Fruit fly (Drosophila melanogaster) whole organism, prepupa: ENCODE results near the gene Jon65Aiv.

Experiments used
- CG8319 ChIP-seq: fragments of 200-800 bp; sonication (Bioruptor generic); optimal IDR thresholded peaks from 3 replicates; lab custom pipeline; 2016; ENCODE audit warnings: missing biosample characterization, missing genetic modification characterization
- Hr38 ChIP-seq: sonication (Bioruptor generic); optimal IDR thresholded peaks from 2 replicates; lab custom pipeline; 2016; ENCODE audit warnings: missing biosample characterization, missing genetic modification characterization
- achi ChIP-seq: fragments of 200-800 bp; sonication (Bioruptor generic); optimal IDR thresholded peaks from 3 replicates; lab custom pipeline; 2016; ENCODE audit warnings: missing biosample characterization, missing genetic modification characterization
- eg ChIP-seq: fragments of 200-800 bp; sonication (Bioruptor generic); IDR thresholded peaks from 3 replicates; pipeline ENCODE4 v1.3.6; 2022; ENCODE audit warnings: missing biosample characterization, missing genetic modification characterization
- fd85E ChIP-seq: fragments of 200-800 bp; sonication (Bioruptor generic); optimal IDR thresholded peaks from 3 replicates; lab custom pipeline; 2016; ENCODE audit warnings: missing biosample characterization, missing genetic modification characterization
- fkh ChIP-seq: fragments of 200-800 bp; sonication (Bioruptor generic); optimal IDR thresholded peaks from 3 replicates; lab custom pipeline; 2017; ENCODE audit warnings: missing biosample characterization, mild to moderate bottlenecking, missing genetic modification characterization, moderate library complexity

DNA sequence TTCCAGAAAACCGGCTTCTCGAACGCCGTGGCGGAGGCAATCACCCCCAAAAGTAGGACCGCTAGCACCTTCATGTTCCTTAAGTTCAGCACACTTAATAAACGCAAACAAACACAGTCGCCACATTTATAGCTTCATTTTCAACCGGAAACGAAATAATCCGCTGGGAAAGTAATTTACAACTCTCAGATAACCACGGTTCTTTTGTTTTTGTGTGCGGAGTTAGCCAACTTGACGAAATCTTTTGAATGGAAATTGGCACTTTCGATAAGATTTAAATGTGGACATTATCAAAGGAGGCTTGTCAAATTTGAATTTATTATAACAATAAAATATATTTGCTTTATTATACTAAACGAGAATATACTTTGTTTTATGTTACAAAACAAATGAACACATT is 15.4 kb downstream of the Jon65Aiv start, which contains the start of gene Jon65Ai:
- TF ChIP-seq CG8319 (GFP tag; lab: Kevin White, UChicago) (no peak), fd85E (GFP tag; lab: Kevin White, UChicago) (no peak), Hr38 (no peak), fkh (GFP tag; lab: Kevin White, UChicago) (no peak), achi (no peak), eg (no peak)
